Fruit fly (Drosophila melanogaster) whole organism, prepupa: ENCODE data around the gene CG33647.

Source experiments
- Blimp-1 ChIP-seq: fragments of 200-800 bp; sonication (Bioruptor generic); optimal IDR thresholded peaks from 3 replicates; lab custom pipeline; 2017; ENCODE audit warnings: missing biosample characterization, missing genetic modification characterization, mild to moderate bottlenecking, moderate library complexity, missing genetic modification reagents
- CG10631 ChIP-seq: fragments of 200-800 bp; sonication (Bioruptor generic); optimal IDR thresholded peaks from 2 replicates; lab custom pipeline; 2016; ENCODE audit warnings: missing biosample characterization, missing genetic modification characterization
- CG11294 ChIP-seq: fragments of 200-800 bp; sonication (Bioruptor generic); IDR thresholded peaks from 2 replicates; pipeline ENCODE4 v1.3.6; 2022; ENCODE audit warnings: missing biosample characterization, missing genetic modification characterization
- CG11762 ChIP-seq: fragments of 200-800 bp; sonication (Bioruptor generic); optimal IDR thresholded peaks from 3 replicates; lab custom pipeline; 2016; ENCODE audit warnings: missing biosample characterization, missing genetic modification characterization; ENCODE audit not compliant: insufficient read depth
- CG11902 ChIP-seq: fragments of 200-800 bp; sonication (Bioruptor generic); optimal IDR thresholded peaks from 3 replicates; lab custom pipeline; 2016; ENCODE audit warnings: missing biosample characterization, missing genetic modification characterization
- CG1621 ChIP-seq: fragments of 200-800 bp; sonication (Bioruptor generic); optimal IDR thresholded peaks from 3 replicates; lab custom pipeline; 2018; ENCODE audit warnings: missing biosample characterization, mild to moderate bottlenecking, missing genetic modification characterization
- CG16779 ChIP-seq: fragments of 200-800 bp; sonication (Bioruptor generic); optimal IDR thresholded peaks from 3 replicates; lab custom pipeline; 2017; ENCODE audit warnings: missing biosample characterization, mild to moderate bottlenecking, missing genetic modification characterization
- CG3032 ChIP-seq: fragments of 200-800 bp; optimal IDR thresholded peaks from 2 replicates; lab custom pipeline; 2019; ENCODE audit warnings: missing biosample characterization, mild to moderate bottlenecking, missing genetic modification characterization, moderate library complexity
- CG31627 ChIP-seq: fragments of 200-800 bp; sonication (Bioruptor generic); optimal IDR thresholded peaks from 3 replicates; lab custom pipeline; 2016; ENCODE audit warnings: missing biosample characterization, missing genetic modification characterization
- CG32006 ChIP-seq: fragments of 200-800 bp; sonication (Bioruptor generic); optimal IDR thresholded peaks from 3 replicates; lab custom pipeline; 2017; ENCODE audit warnings: missing biosample characterization, mild to moderate bottlenecking, missing genetic modification characterization
- CG34406 ChIP-seq: fragments of 200-800 bp; sonication (Bioruptor generic); optimal IDR thresholded peaks from 3 replicates; lab custom pipeline; 2016; ENCODE audit warnings: missing biosample characterization, missing genetic modification characterization
- CG3919 ChIP-seq: fragments of 200-800 bp; sonication (Bioruptor generic); optimal IDR thresholded peaks from 3 replicates; lab custom pipeline; 2016; ENCODE audit warnings: missing biosample characterization, missing genetic modification characterization
- CG4318 ChIP-seq: fragments of 200-800 bp; sonication (Bioruptor generic); optimal IDR thresholded peaks from 3 replicates; lab custom pipeline; 2017; ENCODE audit warnings: missing biosample characterization, mild to moderate bottlenecking, missing genetic modification characterization
- CG6163 ChIP-seq: fragments of 200-800 bp; sonication (Bioruptor generic); IDR thresholded peaks from 3 replicates; pipeline ENCODE4 v1.3.6; 2022; ENCODE audit warnings: missing biosample characterization, missing genetic modification characterization
- CG6276 ChIP-seq: fragments of 200-800 bp; sonication (Bioruptor generic); optimal IDR thresholded peaks from 2 replicates; lab custom pipeline; 2017; ENCODE audit warnings: missing biosample characterization, mild to moderate bottlenecking, missing genetic modification characterization
- CG6792 ChIP-seq: fragments of 200-800 bp; sonication (Bioruptor generic); optimal IDR thresholded peaks from 3 replicates; lab custom pipeline; 2016; ENCODE audit warnings: missing biosample characterization, missing genetic modification characterization
- CG6854 ChIP-seq: fragments of 200-800 bp; sonication (Bioruptor generic); optimal IDR thresholded peaks from 2 replicates; lab custom pipeline; 2017; ENCODE audit warnings: missing biosample characterization, mild to moderate bottlenecking, missing genetic modification characterization
- CG8319 ChIP-seq: fragments of 200-800 bp; sonication (Bioruptor generic); optimal IDR thresholded peaks from 3 replicates; lab custom pipeline; 2016; ENCODE audit warnings: missing biosample characterization, missing genetic modification characterization
- CG8632 ChIP-seq: fragments of 200-800 bp; sonication (Bioruptor generic); optimal IDR thresholded peaks from 3 replicates; lab custom pipeline; 2016; ENCODE audit warnings: missing biosample characterization, missing genetic modification characterization
- CG9139 ChIP-seq: fragments of 200-800 bp; sonication (Bioruptor generic); optimal IDR thresholded peaks from 3 replicates; lab custom pipeline; 2017; ENCODE audit warnings: missing biosample characterization, mild to moderate bottlenecking, missing genetic modification characterization
- Eip75B ChIP-seq: fragments of 200-800 bp; sonication (Bioruptor generic); optimal IDR thresholded peaks from 3 replicates; lab custom pipeline; 2016; ENCODE audit warnings: missing biosample characterization, missing genetic modification characterization
- Eip78C ChIP-seq: fragments of 200-800 bp; sonication (Bioruptor generic); peaks from one replicate; lab custom pipeline; 2016; ENCODE audit warnings: missing biosample characterization, missing genetic modification characterization
- Eip93F ChIP-seq: fragments of 200-800 bp; sonication (Bioruptor generic); optimal IDR thresholded peaks from 2 replicates; lab custom pipeline; 2016; ENCODE audit warnings: missing biosample characterization, mild to moderate bottlenecking, missing genetic modification characterization
- Ets96B ChIP-seq: fragments of 200-800 bp; optimal IDR thresholded peaks from 2 replicates; lab custom pipeline; 2019; ENCODE audit warnings: missing biosample characterization, mild to moderate bottlenecking, missing genetic modification characterization, moderate library complexity
- Gug ChIP-seq: fragments of 200-800 bp; sonication (Bioruptor generic); IDR thresholded peaks from 2 replicates; pipeline ENCODE4 v1.3.6; 2022; ENCODE audit warnings: missing biosample characterization, missing genetic modification characterization
- Hr38 ChIP-seq: sonication (Bioruptor generic); optimal IDR thresholded peaks from 2 replicates; lab custom pipeline; 2016; ENCODE audit warnings: missing biosample characterization, missing genetic modification characterization
- Hr39 ChIP-seq: fragments of 200-800 bp; sonication (Bioruptor generic); optimal IDR thresholded peaks from 2 replicates; lab custom pipeline; 2016; ENCODE audit warnings: missing biosample characterization, missing genetic modification characterization
- Hr4 ChIP-seq: fragments of 200-800 bp; sonication (Bioruptor generic); optimal IDR thresholded peaks from 3 replicates; lab custom pipeline; 2016; ENCODE audit warnings: missing biosample characterization, missing genetic modification characterization
- Met ChIP-seq: fragments of 200-800 bp; sonication (Bioruptor generic); optimal IDR thresholded peaks from 3 replicates; lab custom pipeline; 2016; ENCODE audit warnings: missing biosample characterization, missing genetic modification characterization
- OdsH ChIP-seq: fragments of 200-800 bp; sonication (Bioruptor generic); optimal IDR thresholded peaks from 3 replicates; lab custom pipeline; 2016; ENCODE audit warnings: missing biosample characterization, missing genetic modification characterization
- Smox ChIP-seq: fragments of 200-800 bp; sonication (Bioruptor generic); optimal IDR thresholded peaks from 3 replicates; lab custom pipeline; 2016; ENCODE audit warnings: missing biosample characterization, missing genetic modification characterization
- Sox102F ChIP-seq: fragments of 200-800 bp; sonication (Bioruptor generic); optimal IDR thresholded peaks from 2 replicates; lab custom pipeline; 2016; ENCODE audit warnings: missing biosample characterization, mild to moderate bottlenecking, missing genetic modification characterization
- Sox14 ChIP-seq: fragments of 200-800 bp; sonication (Bioruptor generic); optimal IDR thresholded peaks from 3 replicates; lab custom pipeline; 2016; ENCODE audit warnings: missing biosample characterization, missing genetic modification characterization
- Sox15 ChIP-seq: fragments of 200-800 bp; sonication (Bioruptor generic); optimal IDR thresholded peaks from 3 replicates; lab custom pipeline; 2016; ENCODE audit warnings: missing biosample characterization, missing genetic modification characterization
- acj6 ChIP-seq: fragments of 200-800 bp; sonication (Bioruptor generic); optimal IDR thresholded peaks from 3 replicates; lab custom pipeline; 2016; ENCODE audit warnings: missing biosample characterization, missing genetic modification characterization
- dac ChIP-seq: fragments of 200-800 bp; sonication (Bioruptor generic); optimal IDR thresholded peaks from 2 replicates; lab custom pipeline; 2017; ENCODE audit warnings: missing biosample characterization, mild to moderate bottlenecking, missing genetic modification characterization
- dsx ChIP-seq: fragments of 200-800 bp; optimal IDR thresholded peaks from 3 replicates; lab custom pipeline; 2019; ENCODE audit warnings: missing biosample characterization, mild to moderate bottlenecking, missing genetic modification characterization, moderate library complexity; ENCODE audit not compliant: poor library complexity, severe bottlenecking
- eg ChIP-seq: fragments of 200-800 bp; sonication (Bioruptor generic); IDR thresholded peaks from 3 replicates; pipeline ENCODE4 v1.3.6; 2022; ENCODE audit warnings: missing biosample characterization, missing genetic modification characterization
- esn ChIP-seq: fragments of 200-800 bp; sonication (Bioruptor generic); optimal IDR thresholded peaks from 2 replicates; lab custom pipeline; 2016; ENCODE audit warnings: missing biosample characterization, mild to moderate bottlenecking, missing genetic modification characterization, moderate library complexity
- fd59A ChIP-seq: fragments of 200-800 bp; sonication (Bioruptor generic); optimal IDR thresholded peaks from 2 replicates; lab custom pipeline; 2017; ENCODE audit warnings: missing biosample characterization, mild to moderate bottlenecking, missing genetic modification characterization, missing genetic modification reagents
- fd85E ChIP-seq: fragments of 200-800 bp; sonication (Bioruptor generic); optimal IDR thresholded peaks from 3 replicates; lab custom pipeline; 2016; ENCODE audit warnings: missing biosample characterization, missing genetic modification characterization
- fkh ChIP-seq: fragments of 200-800 bp; sonication (Bioruptor generic); optimal IDR thresholded peaks from 3 replicates; lab custom pipeline; 2017; ENCODE audit warnings: missing biosample characterization, mild to moderate bottlenecking, missing genetic modification characterization, moderate library complexity
- lz ChIP-seq: fragments of 200-800 bp; sonication (Bioruptor generic); optimal IDR thresholded peaks from 3 replicates; lab custom pipeline; 2016; ENCODE audit warnings: missing biosample characterization, missing genetic modification characterization
- net ChIP-seq: fragments of 200-800 bp; sonication (Bioruptor generic); optimal IDR thresholded peaks from 3 replicates; lab custom pipeline; 2016; ENCODE audit warnings: missing biosample characterization, missing genetic modification characterization
- pdm3 ChIP-seq: fragments of 200-800 bp; sonication (Bioruptor generic); optimal IDR thresholded peaks from 3 replicates; lab custom pipeline; 2016; ENCODE audit warnings: missing biosample characterization, missing genetic modification characterization
- salr ChIP-seq, 2 experiments: fragments of 200-800 bp; sonication (Bioruptor generic); optimal IDR thresholded peaks; 3 replicates each; lab custom pipeline; 2016 to 2018; ENCODE audit warnings: missing biosample characterization in 2 of 2, missing genetic modification characterization in 2 of 2, mild to moderate bottlenecking in 1 of 2
- spab ChIP-seq: fragments of 200-800 bp; sonication (Bioruptor generic); optimal IDR thresholded peaks from 2 replicates; lab custom pipeline; 2017; ENCODE audit warnings: missing biosample characterization, mild to moderate bottlenecking, missing genetic modification characterization, missing genetic modification reagents
- ss ChIP-seq, 2 experiments: fragments of 200-800 bp; sonication (Bioruptor generic); optimal IDR thresholded peaks; 2 replicates in 1 of 2; 3 replicates in 1 of 2; lab custom pipeline; 2017 to 2018; ENCODE audit warnings: mild to moderate bottlenecking in 2 of 2, missing biosample characterization in 2 of 2, missing genetic modification characterization in 2 of 2, moderate library complexity in 1 of 2
- svp ChIP-seq: fragments of 200-800 bp; sonication (Bioruptor generic); peaks from one replicate; lab custom pipeline; 2016; ENCODE audit warnings: missing biosample characterization, missing genetic modification characterization
- topi ChIP-seq: fragments of 200-800 bp; sonication (Bioruptor generic); optimal IDR thresholded peaks from 3 replicates; lab custom pipeline; 2016; ENCODE audit warnings: missing biosample characterization, missing genetic modification characterization
- vri ChIP-seq: fragments of 200-800 bp; sonication (Bioruptor generic); optimal IDR thresholded peaks from 3 replicates; lab custom pipeline; 2016; ENCODE audit warnings: missing biosample characterization, mild to moderate bottlenecking, missing genetic modification characterization

CG33647 gene

dm6 chr3L:19254715-19255428 is 18.7 kb downstream of the CG33647 start, which contains the start of the genes mRpL21 and rept:
Gene mRpL21, minus strand, starts transcription at chr3L:19255061.
Gene rept, plus strand, starts transcription at chr3L:19255340.
- TF ChIP-seq CG6792: peak; percentile 57
- TF ChIP-seq CG9139: no peak
- TF ChIP-seq fd85E (GFP tag; lab: Kevin White, UChicago): no peak
- TF ChIP-seq CG6276: no peak
- TF ChIP-seq CG16779: no peak
- TF ChIP-seq Blimp-1 (GFP tag; lab: Kevin White, UChicago): peak; percentile 15
- TF ChIP-seq Sox102F (GFP tag; lab: Kevin White, UChicago): no peak
- peak; percentile 9 for TF ChIP-seq net
- TF ChIP-seq CG6854: no peak
- TF ChIP-seq Sox14 (GFP tag; lab: Kevin White, UChicago): peak; percentile 37
- TF ChIP-seq CG3032 (tag; lab: Kevin White, UChicago): peak; percentile 61
- peak; percentile 46 for TF ChIP-seq CG34406 (GFP tag; lab: Kevin White, UChicago)
- TF ChIP-seq CG31627 (GFP tag; lab: Kevin White, UChicago): peak; percentile 57
- TF ChIP-seq Ets96B (tag; lab: Kevin White, UChicago): peak; percentile 41
- peak; percentile 57 for TF ChIP-seq Hr39 (GFP tag; lab: Kevin White, UChicago)
- TF ChIP-seq dac (GFP tag; lab: Kevin White, UChicago): peak; percentile 19
- no peak for TF ChIP-seq CG8319 (GFP tag; lab: Kevin White, UChicago)
- TF ChIP-seq acj6 (GFP tag; lab: Kevin White, UChicago): peak; percentile 47
- TF ChIP-seq eg (GFP tag; lab: Robert Waterston, UW): no peak; the same call in 2 of the 3 replicates
- TF ChIP-seq Sox15 (GFP tag; lab: Kevin White, UChicago): no peak
- TF ChIP-seq lz (GFP tag; lab: Kevin White, UChicago): peak; percentile 61
- no peak for TF ChIP-seq CG1621 (tag; lab: Kevin White, UChicago)
- peak; percentile 57 for TF ChIP-seq OdsH (GFP tag; lab: Kevin White, UChicago)
- peak; percentile 49 for TF ChIP-seq fkh (GFP tag; lab: Kevin White, UChicago)
- TF ChIP-seq Met (GFP tag; lab: Kevin White, UChicago): peak; percentile 67
- no peak for TF ChIP-seq Hr4 (GFP tag; lab: Kevin White, UChicago)
- TF ChIP-seq svp (GFP tag; lab: Kevin White, UChicago): no peak
- TF ChIP-seq CG11294 (GFP tag; lab: Robert Waterston, UW): no peak
- TF ChIP-seq CG11902: no peak
- TF ChIP-seq CG6163 (GFP tag; lab: Robert Waterston, UW): no peak; the same call in 2 of the 3 replicates
- TF ChIP-seq Hr38 (GFP tag; lab: Kevin White, UChicago): no peak
- no peak for TF ChIP-seq Smox
- peak; percentile 44 for TF ChIP-seq CG8632 (GFP tag; lab: Kevin White, UChicago)
- peak; percentile 78 for TF ChIP-seq esn
- peak; percentile 71 for TF ChIP-seq CG3919
- no peak for TF ChIP-seq spab (GFP tag; lab: Kevin White, UChicago)
- peak; percentile 71 for TF ChIP-seq topi (GFP tag; lab: Kevin White, UChicago)
- no peak for TF ChIP-seq dsx (GFP tag; lab: Kevin White, UChicago)
- no peak for TF ChIP-seq ss (GFP tag; optimal IDR thresholded peaks at IDR 0.05; lab: Kevin White, UChicago)
- TF ChIP-seq CG4318 (GFP tag; lab: Kevin White, UChicago): no peak
- TF ChIP-seq Eip78C (GFP tag; lab: Kevin White, UChicago): peak; percentile 85
- TF ChIP-seq CG11762: no peak
- peak; percentile 79 for TF ChIP-seq vri (GFP tag; lab: Kevin White, UChicago)
- no peak for TF ChIP-seq salr (GFP tag; optimal IDR thresholded peaks at IDR 0.05; lab: Kevin White, UChicago)
- TF ChIP-seq CG10631 (GFP tag; lab: Kevin White, UChicago): no peak
- no peak for TF ChIP-seq pdm3 (GFP tag; lab: Kevin White, UChicago)
- TF ChIP-seq Eip75B (GFP tag; lab: Kevin White, UChicago): peak; percentile 50
- peak; percentile 17 for TF ChIP-seq fd59A
- TF ChIP-seq CG32006 (GFP tag; lab: Kevin White, UChicago): peak; percentile 55
- no peak for TF ChIP-seq Eip93F
- no peak for TF ChIP-seq Gug (GFP tag; lab: Robert Waterston, UW)
